Worm (Caenorhabditis elegans): ENCODE results near the gene Y116A8C.30.
"Not testable (repeated sequence)": the region's sequence is repeated elsewhere in the genome, so short reads cannot be mapped to it uniquely, and the experiment has no call there.

DNA sequence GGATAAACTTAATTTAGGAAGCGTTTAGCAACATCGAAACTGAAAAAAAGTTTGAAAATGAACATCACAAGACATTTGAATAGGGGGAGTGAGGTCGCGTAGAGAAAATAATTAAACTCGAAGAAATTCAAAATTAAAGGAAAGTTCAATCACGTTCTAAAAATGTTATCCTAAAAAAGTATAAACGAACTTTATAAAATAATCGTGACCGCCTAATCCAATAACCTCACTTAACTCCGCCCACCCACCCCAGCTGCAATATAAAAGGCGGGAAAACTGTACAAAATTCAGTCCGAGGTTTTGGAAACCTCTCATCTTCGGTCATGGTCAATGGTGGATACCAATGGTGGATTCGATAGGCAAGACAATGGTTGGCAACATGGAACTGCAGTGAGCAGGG lies 38.6 kb downstream of the Y116A8C.30 start, which contains the start of gene Y116A8C.465:
- TF ChIP-seq skn-1 (tag; optimal IDR thresholded peaks at IDR 0.05); ama-1 (optimal IDR thresholded peaks at IDR 0.05); pqm-1 (tag; optimal IDR thresholded peaks at IDR 0.05); egl-27 (tag; optimal IDR thresholded peaks at IDR 0.05); nhr-11 (tag; optimal IDR thresholded peaks at IDR 0.05); unc-62 (GFP tag; optimal IDR thresholded peaks at IDR 0.05): not testable (repeated sequence)
